Worm (Caenorhabditis elegans) whole organism, mixed stage, embryonic: ENCODE data around the gene Y37E11AL.12.

Source experiments
- ceh-83 ChIP-seq: fragments of 200-800 bp; sonication (Bioruptor generic); optimal IDR thresholded peaks from 2 replicates; lab custom pipeline; 2018; ENCODE audit warnings: mild to moderate bottlenecking, missing genetic modification characterization, missing compliant biosample characterization
- lsy-2 ChIP-seq: fragments of 150-350 bp; optimal IDR thresholded peaks from 2 replicates; lab custom pipeline; 2014; ENCODE audit warnings: missing biosample characterization, missing genetic modification characterization
- nhr-12 ChIP-seq: fragments of 150-350 bp; optimal IDR thresholded peaks from 2 replicates; lab custom pipeline; 2014; ENCODE audit warnings: missing biosample characterization, missing genetic modification characterization
- nhr-2 ChIP-seq: fragments of 150-350 bp; optimal IDR thresholded peaks from 2 replicates; lab custom pipeline; 2014; ENCODE audit warnings: missing biosample characterization, missing genetic modification characterization
- nhr-237 ChIP-seq: fragments of 150-350 bp; optimal IDR thresholded peaks from 2 replicates; lab custom pipeline; 2014; ENCODE audit warnings: missing biosample characterization, missing genetic modification characterization
- pha-4 ChIP-seq: fragments of 150-350 bp; optimal IDR thresholded peaks from 2 replicates; lab custom pipeline; 2018; ENCODE audit warnings: missing biosample characterization, missing genetic modification reagents, missing genetic modification characterization
- snpc-4 ChIP-seq: fragments of 150-350 bp; optimal IDR thresholded peaks from 2 replicates; lab custom pipeline; 2014; ENCODE audit warnings: missing biosample characterization, missing genetic modification characterization
- sptf-1 ChIP-seq: sonication (generic microtip); optimal IDR thresholded peaks from 2 replicates; lab custom pipeline; 2017; ENCODE audit warnings: mild to moderate bottlenecking, missing genetic modification characterization, moderate library complexity, missing compliant biosample characterization
- unc-120 ChIP-seq: sonication (generic microtip); optimal IDR thresholded peaks from 2 replicates; lab custom pipeline; 2017; ENCODE audit warnings: missing genetic modification characterization, missing compliant biosample characterization; ENCODE audit not compliant: poor library complexity, severe bottlenecking
- ztf-11 ChIP-seq: fragments of 150-350 bp; optimal IDR thresholded peaks from 2 replicates; lab custom pipeline; 2014; ENCODE audit warnings: missing biosample characterization, missing genetic modification characterization

DNA sequence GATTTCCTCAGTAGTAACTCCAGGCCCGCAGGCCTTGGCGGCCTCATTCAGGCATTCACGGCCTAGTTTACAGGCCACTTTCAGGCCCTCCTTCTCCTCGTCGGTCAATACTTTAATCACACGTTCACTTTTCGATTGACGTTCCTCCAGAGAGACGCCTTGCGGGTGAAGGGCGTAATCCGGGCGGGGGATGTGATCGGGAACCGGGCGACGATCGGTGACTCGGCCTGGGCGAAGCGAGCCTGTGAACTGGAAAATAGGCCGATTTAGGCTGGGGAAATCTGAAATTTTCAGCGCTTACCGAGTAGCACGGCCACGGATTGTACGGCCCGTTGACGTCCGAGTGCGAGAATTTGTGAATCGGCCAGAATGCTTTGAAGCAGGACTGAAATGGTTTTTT lies 15.5 kb downstream of the Y37E11AL.12 start:
- TF ChIP-seq ceh-83 (GFP tag; lab: Kevin White, UChicago): no peak
- no peak for TF ChIP-seq snpc-4 (tag; lab: Kevin White, UChicago)
- TF ChIP-seq pha-4 (tag; lab: Kevin White, UChicago): no peak
- TF ChIP-seq nhr-2 (tag; lab: Kevin White, UChicago): no peak
- no peak for TF ChIP-seq nhr-237 (tag; lab: Kevin White, UChicago)
- no peak for TF ChIP-seq unc-120 (tag; lab: Kevin White, UChicago)
- TF ChIP-seq sptf-1 (tag; lab: Kevin White, UChicago): no peak
- no peak for TF ChIP-seq nhr-12 (tag; lab: Kevin White, UChicago)
- no peak for TF ChIP-seq ztf-11 (tag; lab: Kevin White, UChicago)
- no peak for TF ChIP-seq lsy-2 (tag; lab: Kevin White, UChicago)
